Worm (Caenorhabditis elegans) whole organism, L3 larva: ENCODE measurements around the gene C25G6.4.

Experiments used
- ceh-28 ChIP-seq: fragments of 150-350 bp; optimal IDR thresholded peaks from 2 replicates; lab custom pipeline; 2014; ENCODE audit warnings: missing biosample characterization, missing genetic modification reagents, missing genetic modification characterization
- egl-27 ChIP-seq: sonication (generic microtip); optimal IDR thresholded peaks from 4 replicates; lab custom pipeline; 2017; ENCODE audit warnings: missing biosample characterization, missing genetic modification reagents, missing genetic modification characterization
- fos-1 ChIP-seq: fragments of 150-350 bp; optimal IDR thresholded peaks from 2 replicates; lab custom pipeline; 2014; ENCODE audit warnings: missing biosample characterization, missing genetic modification characterization

ce11 chrX:1257668-1258067 lies 8.0 kb upstream of the C25G6.4 start:
- TF ChIP-seq fos-1 (tag; lab: Kevin White, UChicago) (no peak), egl-27 (tag; lab: Kevin White, UChicago) (no peak), ceh-28 (tag; lab: Kevin White, UChicago) (no peak)
